Worm (Caenorhabditis elegans) whole organism, midembryonic: ENCODE data around the gene F54D12.7.

Experiments
- cog-1 ChIP-seq: sonication (generic microtip); optimal IDR thresholded peaks from 2 replicates; lab custom pipeline; 2016; ENCODE audit warnings: missing genetic modification characterization, missing compliant biosample characterization
- ref-1 ChIP-seq: fragments of 200-800 bp; sonication (Bioruptor generic); conservative IDR thresholded peaks from 2 replicates; pipeline ENCODE4 v1.3.6; 2022; ENCODE audit warnings: missing genetic modification reagents, missing genetic modification characterization, missing compliant biosample characterization
- tab-1 ChIP-seq: fragments of 200-800 bp; sonication (Bioruptor generic); IDR thresholded peaks from 2 replicates; pipeline ENCODE4 v1.3.6; 2022; ENCODE audit warnings: missing genetic modification characterization, missing compliant biosample characterization
- ztf-23 ChIP-seq: fragments of 200-800 bp; sonication (Bioruptor generic); IDR thresholded peaks from 2 replicates; pipeline ENCODE4 v1.3.6; 2022; ENCODE audit warnings: missing genetic modification reagents, missing genetic modification characterization, missing compliant biosample characterization

ce11 chrII:1338196-1338595 is 47.0 kb downstream of the F54D12.7 start:
- TF ChIP-seq ref-1, result no peak
- TF ChIP-seq ztf-23, result 0 out of 2 replicates have a peak, but pooled peaks have one; percentile 10
- TF ChIP-seq tab-1 (GFP tag; lab: Robert Waterston, UW), result 0 out of 2 replicates have a peak, but pooled peaks have one; percentile 57
- no peak for TF ChIP-seq cog-1
